Fruit fly (Drosophila melanogaster) whole organism, prepupa: ENCODE measurements around the gene Pph13.

Source experiments
- CG11294 ChIP-seq: fragments of 200-800 bp; sonication (Bioruptor generic); IDR thresholded peaks from 2 replicates; pipeline ENCODE4 v1.3.6; 2022; ENCODE audit warnings: missing biosample characterization, missing genetic modification characterization
- CG6163 ChIP-seq: fragments of 200-800 bp; sonication (Bioruptor generic); IDR thresholded peaks from 3 replicates; pipeline ENCODE4 v1.3.6; 2022; ENCODE audit warnings: missing biosample characterization, missing genetic modification characterization
- CG6276 ChIP-seq: fragments of 200-800 bp; sonication (Bioruptor generic); optimal IDR thresholded peaks from 2 replicates; lab custom pipeline; 2017; ENCODE audit warnings: missing biosample characterization, mild to moderate bottlenecking, missing genetic modification characterization
- CG8319 ChIP-seq: fragments of 200-800 bp; sonication (Bioruptor generic); optimal IDR thresholded peaks from 3 replicates; lab custom pipeline; 2016; ENCODE audit warnings: missing biosample characterization, missing genetic modification characterization
- OdsH ChIP-seq: fragments of 200-800 bp; sonication (Bioruptor generic); optimal IDR thresholded peaks from 3 replicates; lab custom pipeline; 2016; ENCODE audit warnings: missing biosample characterization, missing genetic modification characterization
- Sox14 ChIP-seq: fragments of 200-800 bp; sonication (Bioruptor generic); optimal IDR thresholded peaks from 3 replicates; lab custom pipeline; 2016; ENCODE audit warnings: missing biosample characterization, missing genetic modification characterization
- acj6 ChIP-seq: fragments of 200-800 bp; sonication (Bioruptor generic); optimal IDR thresholded peaks from 3 replicates; lab custom pipeline; 2016; ENCODE audit warnings: missing biosample characterization, missing genetic modification characterization

DNA sequence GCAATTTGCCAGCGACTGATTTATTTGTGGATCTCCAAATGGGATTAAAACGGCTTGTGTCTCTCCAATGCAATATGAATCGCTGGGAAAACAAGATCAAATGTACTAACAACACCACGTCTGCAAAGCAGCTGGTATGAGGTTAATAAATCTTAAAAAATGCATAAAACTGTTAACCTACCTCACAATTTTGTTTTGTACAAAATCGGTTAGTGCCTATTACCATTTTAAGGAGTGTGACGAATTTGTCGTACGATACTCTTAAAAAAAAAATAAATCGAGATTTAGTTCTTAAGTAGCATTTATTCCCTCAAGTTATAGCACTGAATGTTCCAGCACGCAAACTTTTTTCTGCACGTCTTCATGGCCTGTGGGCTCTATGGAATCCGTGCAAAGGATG, 47.0 kb downstream of the Pph13 start, which contains the start of gene lectin-21Ca:
- TF ChIP-seq acj6 (GFP tag; lab: Kevin White, UChicago), result no peak
- no peak for TF ChIP-seq CG6163 (GFP tag; lab: Robert Waterston, UW)
- no peak for TF ChIP-seq CG6276
- TF ChIP-seq OdsH (GFP tag; lab: Kevin White, UChicago), result no peak
- TF ChIP-seq CG8319 (GFP tag; lab: Kevin White, UChicago), result no peak
- TF ChIP-seq Sox14 (GFP tag; lab: Kevin White, UChicago), result no peak
- no peak for TF ChIP-seq CG11294
